Worm (Caenorhabditis elegans): ENCODE data around the gene F46B6.13.

ce11 chrV:9812216-9812615 is 13.2 kb upstream of the F46B6.13 start:
- TF ChIP-seq nhr-28 (tag; optimal IDR thresholded peaks at IDR 0.05) (no peak), ceh-83 (GFP tag; optimal IDR thresholded peaks at IDR 0.05) (no peak)

Data from whole organism, mixed stage, embryonic.